Worm (Caenorhabditis elegans) whole organism, L1 larva: ENCODE measurements around the gene clec-186.
A peak's percentile ranks its signal among the peaks of the same experiment; 100 is the strongest.

ENCODE experiments used
- C34B4.2 ChIP-seq: sonication (generic microtip); optimal IDR thresholded peaks from 2 replicates; lab custom pipeline; 2017; ENCODE audit warnings: mild to moderate bottlenecking, missing genetic modification characterization, missing compliant biosample characterization
- blmp-1 ChIP-seq: fragments of 150-350 bp; optimal IDR thresholded peaks from 2 replicates; lab custom pipeline; 2014; ENCODE audit warnings: missing biosample characterization, missing genetic modification characterization
- ceh-63 ChIP-seq: fragments of 200-800 bp; sonication (Bioruptor generic); optimal IDR thresholded peaks from 2 replicates; lab custom pipeline; 2018; ENCODE audit warnings: mild to moderate bottlenecking, missing genetic modification characterization, missing compliant biosample characterization
- dsc-1 ChIP-seq: sonication (generic microtip); optimal IDR thresholded peaks from 2 replicates; lab custom pipeline; 2016; ENCODE audit warnings: mild to moderate bottlenecking, missing genetic modification characterization, missing compliant biosample characterization
- efl-1 ChIP-seq, 4 experiments: fragments of 150-350 bp; optimal IDR thresholded peaks in 3 of 4; peaks in 1 of 4; 1 replicate in 1 of 4; 2 replicates in 3 of 4; lab custom pipeline; 2014; ENCODE audit warnings: missing biosample characterization in 2 of 4, missing genetic modification characterization in 2 of 4, missing genetic modification reagents in 2 of 4
- egl-27 ChIP-seq, 2 experiments: fragments of 150-350 bp in 1 of 2; sonication (generic microtip); optimal IDR thresholded peaks; 3 replicates each; lab custom pipeline; 2017 to 2018; ENCODE audit warnings: missing biosample characterization in 2 of 2, missing genetic modification characterization in 2 of 2, missing genetic modification reagents in 2 of 2
- elt-2 ChIP-seq: sonication (generic microtip); optimal IDR thresholded peaks from 2 replicates; lab custom pipeline; 2016; ENCODE audit warnings: missing genetic modification characterization, mild to moderate bottlenecking, inconsistent platforms, missing compliant biosample characterization, missing genetic modification reagents
- fkh-8 ChIP-seq: sonication (generic microtip); optimal IDR thresholded peaks from 2 replicates; lab custom pipeline; 2016; ENCODE audit warnings: mild to moderate bottlenecking, missing genetic modification characterization, missing compliant biosample characterization
- hlh-17 ChIP-seq: fragments of 200-800 bp; sonication (Bioruptor generic); optimal IDR thresholded peaks from 2 replicates; lab custom pipeline; 2018; ENCODE audit warnings: missing genetic modification characterization, mild to moderate bottlenecking, missing compliant biosample characterization, moderate library complexity, borderline replicate concordance
- hlh-4 ChIP-seq: sonication (generic microtip); optimal IDR thresholded peaks from 2 replicates; lab custom pipeline; 2016; ENCODE audit warnings: mild to moderate bottlenecking, missing genetic modification characterization, missing compliant biosample characterization
- hpl-2 ChIP-seq: fragments of 150-350 bp; optimal IDR thresholded peaks from 2 replicates; lab custom pipeline; 2014; ENCODE audit warnings: missing biosample characterization, missing genetic modification reagents, missing genetic modification characterization
- irx-1 ChIP-seq: sonication (generic microtip); optimal IDR thresholded peaks from 2 replicates; lab custom pipeline; 2016; ENCODE audit warnings: missing genetic modification characterization, missing compliant biosample characterization
- jun-1 ChIP-seq: fragments of 150-350 bp; optimal IDR thresholded peaks from 2 replicates; lab custom pipeline; 2014; ENCODE audit warnings: missing biosample characterization, missing genetic modification reagents, missing genetic modification characterization
- lin-13 ChIP-seq: fragments of 150-350 bp; optimal IDR thresholded peaks from 2 replicates; lab custom pipeline; 2014; ENCODE audit warnings: missing biosample characterization, missing genetic modification reagents, missing genetic modification characterization
- lin-14 ChIP-seq: fragments of 200-800 bp; sonication (Bioruptor generic); optimal IDR thresholded peaks from 2 replicates; lab custom pipeline; 2018; ENCODE audit warnings: mild to moderate bottlenecking, missing genetic modification characterization, moderate library complexity, missing compliant biosample characterization
- mef-2 ChIP-seq: fragments of 150-350 bp; optimal IDR thresholded peaks from 2 replicates; lab custom pipeline; 2014; ENCODE audit warnings: missing biosample characterization, missing genetic modification characterization
- nhr-11 ChIP-seq: fragments of 150-350 bp; optimal IDR thresholded peaks from 2 replicates; lab custom pipeline; 2014; ENCODE audit warnings: missing biosample characterization, missing genetic modification characterization
- nhr-12 ChIP-seq: sonication (generic microtip); optimal IDR thresholded peaks from 2 replicates; lab custom pipeline; 2017; ENCODE audit warnings: missing biosample characterization, missing genetic modification characterization
- nhr-19 ChIP-seq: fragments of 200-800 bp; sonication (Bioruptor generic); conservative IDR thresholded peaks from 2 replicates; pipeline ENCODE4 v1.3.6; 2022; ENCODE audit warnings: missing genetic modification characterization, missing compliant biosample characterization
- nhr-20 ChIP-seq: sonication (generic microtip); optimal IDR thresholded peaks from 2 replicates; lab custom pipeline; 2016; ENCODE audit warnings: mild to moderate bottlenecking, missing genetic modification characterization, missing compliant biosample characterization
- nhr-28 ChIP-seq: fragments of 150-350 bp; optimal IDR thresholded peaks from 2 replicates; lab custom pipeline; 2014; ENCODE audit warnings: missing biosample characterization, missing genetic modification characterization
- nhr-76 ChIP-seq: sonication (generic microtip); optimal IDR thresholded peaks from 2 replicates; lab custom pipeline; 2017; ENCODE audit warnings: missing biosample characterization, missing genetic modification characterization
- nhr-85 ChIP-seq: sonication (generic microtip); peaks from one replicate; lab custom pipeline; 2016; ENCODE audit warnings: missing genetic modification characterization, inconsistent platforms, missing compliant biosample characterization
- nhr-90 ChIP-seq: sonication (generic microtip); optimal IDR thresholded peaks from 2 replicates; lab custom pipeline; 2016; ENCODE audit warnings: mild to moderate bottlenecking, missing genetic modification characterization, missing compliant biosample characterization; ENCODE audit not compliant: poor library complexity
- pag-3 ChIP-seq: sonication (generic microtip); optimal IDR thresholded peaks from 2 replicates; lab custom pipeline; 2017; ENCODE audit warnings: missing genetic modification characterization, mild to moderate bottlenecking, missing compliant biosample characterization, antibody characterized with exemption, borderline replicate concordance; ENCODE audit not compliant: insufficient read depth
- pax-3 ChIP-seq: fragments of 200-800 bp; sonication (Bioruptor generic); optimal IDR thresholded peaks from 2 replicates; lab custom pipeline; 2018; ENCODE audit warnings: mild to moderate bottlenecking, missing genetic modification characterization, moderate library complexity, missing compliant biosample characterization
- pqm-1 ChIP-seq: sonication (generic microtip); optimal IDR thresholded peaks from 3 replicates; lab custom pipeline; 2017; ENCODE audit warnings: missing biosample characterization, missing genetic modification characterization
- snu-23 ChIP-seq: sonication (generic microtip); optimal IDR thresholded peaks from 2 replicates; lab custom pipeline; 2016; ENCODE audit warnings: missing genetic modification characterization, missing compliant biosample characterization
- sptf-1 ChIP-seq: fragments of 150-350 bp; optimal IDR thresholded peaks from 2 replicates; lab custom pipeline; 2014; ENCODE audit warnings: missing biosample characterization, missing genetic modification characterization
- tlp-1 ChIP-seq: fragments of 150-350 bp; optimal IDR thresholded peaks from 2 replicates; lab custom pipeline; 2014; ENCODE audit warnings: missing biosample characterization, missing genetic modification characterization
- ztf-11 ChIP-seq, 2 experiments: sonication (generic microtip); optimal IDR thresholded peaks; 2 replicates each; lab custom pipeline; 2016 to 2017; ENCODE audit warnings: missing genetic modification characterization in 2 of 2, missing biosample characterization in 1 of 2, missing compliant biosample characterization in 1 of 2
- ztf-4 ChIP-seq: fragments of 150-350 bp; optimal IDR thresholded peaks from 2 replicates; lab custom pipeline; 2014; ENCODE audit warnings: missing biosample characterization, missing genetic modification characterization

Gene clec-186

ce11 chrIV:12865884-12866283, at the start of gene clec-186:
Gene clec-186, plus strand, starts transcription at chrIV:12866109.
- TF ChIP-seq pqm-1 (tag; lab: Kevin White, UChicago) = peak; percentile 40
- TF ChIP-seq elt-2 (tag; lab: Kevin White, UChicago) = peak; percentile 97
- no peak for TF ChIP-seq efl-1 (optimal IDR thresholded peaks at IDR 0.05; lab: Kevin White, UChicago)
- TF ChIP-seq efl-1 (GFP tag; optimal IDR thresholded peaks at IDR 0.05 in 1 of 2; lab: Kevin White, UChicago) = peak in 1 of 2 experiments; percentile 20
- no peak for TF ChIP-seq ceh-63 (GFP tag; lab: Kevin White, UChicago)
- TF ChIP-seq pax-3 (tag; lab: Kevin White, UChicago) = peak; percentile 45
- TF ChIP-seq nhr-90 (tag; lab: Kevin White, UChicago) = no peak
- TF ChIP-seq nhr-20 = peak; percentile 18
- TF ChIP-seq sptf-1 (tag; lab: Kevin White, UChicago) = no peak
- TF ChIP-seq irx-1 (tag; lab: Kevin White, UChicago) = no peak
- TF ChIP-seq hlh-4 = no peak
- TF ChIP-seq ztf-4 (tag; lab: Kevin White, UChicago) = no peak
- TF ChIP-seq nhr-12 = no peak
- TF ChIP-seq pag-3 = no peak
- TF ChIP-seq jun-1 (tag; lab: Kevin White, UChicago) = peak; percentile 5
- TF ChIP-seq, all 84 proteins: peak for 6

ce11 chrIV:12816636-12817035, 49.3 kb upstream of the clec-186 start:
- peak; percentile 27 for TF ChIP-seq nhr-85 (tag; lab: Kevin White, UChicago)
- no peak for TF ChIP-seq jun-1 (tag; lab: Kevin White, UChicago)
- peak; percentile 50 for TF ChIP-seq blmp-1 (tag; lab: Kevin White, UChicago)
- TF ChIP-seq, all 84 proteins: peak for 2

ce11 chrIV:12817539-12817938, 48.4 kb upstream of the clec-186 start:
- TF ChIP-seq dsc-1 (tag; lab: Kevin White, UChicago) = peak; percentile 56
- no peak for TF ChIP-seq ztf-11 (tag; optimal IDR thresholded peaks at IDR 0.05; lab: Kevin White, UChicago)
- peak; percentile 17 for TF ChIP-seq lin-14 (GFP tag; lab: Kevin White, UChicago)

ce11 chrIV:12825304-12825703, 40.6 kb upstream of the clec-186 start, which contains the start of gene M02B1.4:
Gene M02B1.4, minus strand, starts transcription at chrIV:12825312.
- no peak for TF ChIP-seq pax-3 (tag; lab: Kevin White, UChicago)
- TF ChIP-seq lin-13 = no peak
- no peak for TF ChIP-seq tlp-1 (tag; lab: Kevin White, UChicago)
- TF ChIP-seq nhr-76 (tag; lab: Kevin White, UChicago) = no peak
- no peak for TF ChIP-seq mef-2 (tag; lab: Kevin White, UChicago)
- no peak for TF ChIP-seq nhr-28 (tag; lab: Kevin White, UChicago)
- TF ChIP-seq nhr-19 = no peak
- TF ChIP-seq elt-2 (tag; lab: Kevin White, UChicago) = no peak
- TF ChIP-seq snu-23 (GFP tag; lab: Kevin White, UChicago) = no peak
- no peak for TF ChIP-seq hpl-2 (GFP tag; lab: Kevin White, UChicago)
- no peak for TF ChIP-seq nhr-11 (tag; lab: Kevin White, UChicago)
- TF ChIP-seq hlh-4 = no peak
- TF ChIP-seq egl-27 (tag; optimal IDR thresholded peaks at IDR 0.05; lab: Kevin White, UChicago) = no peak
- TF ChIP-seq C34B4.2 (tag; lab: Kevin White, UChicago) = no peak
- no peak for TF ChIP-seq hlh-17 (GFP tag; lab: Kevin White, UChicago)

- peak; percentile 6 for TF ChIP-seq fkh-8 (tag; lab: Kevin White, UChicago)
- TF ChIP-seq tlp-1 (tag; lab: Kevin White, UChicago) = no peak
- TF ChIP-seq efl-1 (optimal IDR thresholded peaks at IDR 0.05; lab: Kevin White, UChicago) = no peak
- TF ChIP-seq efl-1 (GFP tag; optimal IDR thresholded peaks at IDR 0.05 in 1 of 2; lab: Kevin White, UChicago) = peak in 1 of 2 experiments; percentile 41
- TF ChIP-seq lin-14 (GFP tag; lab: Kevin White, UChicago) = peak; percentile 50
These were observed 35.0 kb upstream of the clec-186 start for ce11 chrIV:12830829-12831392.
